Worm (Caenorhabditis elegans) whole organism, mixed stage, embryonic: ENCODE data around the gene inft-2.

Experiments
- M03D4.4 ChIP-seq: sonication (generic microtip); optimal IDR thresholded peaks from 2 replicates; lab custom pipeline; 2017; ENCODE audit warnings: mild to moderate bottlenecking, missing genetic modification characterization, missing compliant biosample characterization
- bed-3 ChIP-seq: fragments of 200-800 bp; sonication (Bioruptor generic); optimal IDR thresholded peaks from 3 replicates; lab custom pipeline; 2018; ENCODE audit warnings: mild to moderate bottlenecking, missing genetic modification characterization, moderate library complexity, missing compliant biosample characterization
- blmp-1 ChIP-seq: fragments of 150-350 bp; optimal IDR thresholded peaks from 2 replicates; lab custom pipeline; 2014; ENCODE audit warnings: missing biosample characterization, missing genetic modification characterization
- ceh-39 ChIP-seq: fragments of 150-350 bp; optimal IDR thresholded peaks from 2 replicates; lab custom pipeline; 2014; ENCODE audit warnings: missing biosample characterization, missing genetic modification characterization
- ceh-43 ChIP-seq: fragments of 200-800 bp; sonication (Bioruptor generic); optimal IDR thresholded peaks from 2 replicates; lab custom pipeline; 2018; ENCODE audit warnings: mild to moderate bottlenecking, missing genetic modification characterization, moderate library complexity, missing compliant biosample characterization
- ceh-83 ChIP-seq: fragments of 200-800 bp; sonication (Bioruptor generic); optimal IDR thresholded peaks from 2 replicates; lab custom pipeline; 2018; ENCODE audit warnings: mild to moderate bottlenecking, missing genetic modification characterization, missing compliant biosample characterization
- ces-1 ChIP-seq: fragments of 150-350 bp; optimal IDR thresholded peaks from 2 replicates; lab custom pipeline; 2014; ENCODE audit warnings: missing biosample characterization, missing genetic modification reagents, missing genetic modification characterization
- drap-1 ChIP-seq: fragments of 200-800 bp; sonication (Bioruptor generic); optimal IDR thresholded peaks from 3 replicates; lab custom pipeline; 2018; ENCODE audit warnings: mild to moderate bottlenecking, missing genetic modification characterization, missing compliant biosample characterization
- elt-1 ChIP-seq: sonication (generic microtip); optimal IDR thresholded peaks from 2 replicates; lab custom pipeline; 2017; ENCODE audit warnings: missing genetic modification characterization, mild to moderate bottlenecking, missing compliant biosample characterization, antibody characterized with exemption, moderate library complexity, borderline replicate concordance; ENCODE audit not compliant: insufficient read depth
- elt-3 ChIP-seq: fragments of 150-350 bp; optimal IDR thresholded peaks from 2 replicates; lab custom pipeline; 2014; ENCODE audit warnings: missing biosample characterization, missing genetic modification characterization
- flh-1 ChIP-seq: fragments of 200-800 bp; sonication (Bioruptor generic); optimal IDR thresholded peaks from 2 replicates; lab custom pipeline; 2018; ENCODE audit warnings: mild to moderate bottlenecking, missing genetic modification characterization, moderate library complexity, missing compliant biosample characterization
- ham-2 ChIP-seq: fragments of 200-800 bp; sonication (Bioruptor generic); optimal IDR thresholded peaks from 2 replicates; lab custom pipeline; 2018; ENCODE audit warnings: mild to moderate bottlenecking, missing genetic modification characterization, missing compliant biosample characterization
- hlh-1 ChIP-seq: fragments of 150-350 bp; optimal IDR thresholded peaks from 2 replicates; lab custom pipeline; 2014; ENCODE audit warnings: missing biosample characterization, missing genetic modification reagents, missing genetic modification characterization
- lin-13 ChIP-seq: fragments of 150-350 bp; optimal IDR thresholded peaks from 2 replicates; lab custom pipeline; 2014; ENCODE audit warnings: missing biosample characterization, missing genetic modification characterization
- lin-32 ChIP-seq: fragments of 200-800 bp; sonication (Bioruptor generic); optimal IDR thresholded peaks from 2 replicates; lab custom pipeline; 2018; ENCODE audit warnings: mild to moderate bottlenecking, missing genetic modification characterization, missing compliant biosample characterization
- lsy-2 ChIP-seq: fragments of 150-350 bp; optimal IDR thresholded peaks from 2 replicates; lab custom pipeline; 2014; ENCODE audit warnings: missing biosample characterization, missing genetic modification characterization
- mab-5 ChIP-seq: fragments of 150-350 bp; optimal IDR thresholded peaks from 2 replicates; lab custom pipeline; 2014; ENCODE audit warnings: missing biosample characterization, missing genetic modification characterization
- mep-1 ChIP-seq: fragments of 150-350 bp; optimal IDR thresholded peaks from 2 replicates; lab custom pipeline; 2017; ENCODE audit warnings: missing biosample characterization, missing genetic modification reagents, missing genetic modification characterization, inconsistent platforms
- mls-2 ChIP-seq: sonication (generic microtip); optimal IDR thresholded peaks from 2 replicates; lab custom pipeline; 2016; ENCODE audit warnings: mild to moderate bottlenecking, missing genetic modification characterization, moderate library complexity, missing compliant biosample characterization
- nhr-12 ChIP-seq: fragments of 150-350 bp; optimal IDR thresholded peaks from 2 replicates; lab custom pipeline; 2014; ENCODE audit warnings: missing biosample characterization, missing genetic modification characterization
- nhr-2 ChIP-seq: fragments of 150-350 bp; optimal IDR thresholded peaks from 2 replicates; lab custom pipeline; 2014; ENCODE audit warnings: missing biosample characterization, missing genetic modification characterization
- nhr-237 ChIP-seq: fragments of 150-350 bp; optimal IDR thresholded peaks from 2 replicates; lab custom pipeline; 2014; ENCODE audit warnings: missing biosample characterization, missing genetic modification characterization
- nhr-76 ChIP-seq: sonication (generic microtip); optimal IDR thresholded peaks from 2 replicates; lab custom pipeline; 2017; ENCODE audit warnings: missing biosample characterization, missing genetic modification characterization
- pha-4 ChIP-seq: fragments of 150-350 bp; optimal IDR thresholded peaks from 2 replicates; lab custom pipeline; 2018; ENCODE audit warnings: missing biosample characterization, missing genetic modification reagents, missing genetic modification characterization
- sem-2 ChIP-seq: fragments of 200-800 bp; sonication (Bioruptor generic); optimal IDR thresholded peaks from 2 replicates; lab custom pipeline; 2018; ENCODE audit warnings: mild to moderate bottlenecking, missing genetic modification characterization, missing compliant biosample characterization
- snpc-4 ChIP-seq: fragments of 150-350 bp; optimal IDR thresholded peaks from 2 replicates; lab custom pipeline; 2014; ENCODE audit warnings: missing biosample characterization, missing genetic modification characterization
- sptf-1 ChIP-seq: sonication (generic microtip); optimal IDR thresholded peaks from 2 replicates; lab custom pipeline; 2017; ENCODE audit warnings: mild to moderate bottlenecking, missing genetic modification characterization, moderate library complexity, missing compliant biosample characterization
- unc-120 ChIP-seq: sonication (generic microtip); optimal IDR thresholded peaks from 2 replicates; lab custom pipeline; 2017; ENCODE audit warnings: missing genetic modification characterization, missing compliant biosample characterization; ENCODE audit not compliant: poor library complexity, severe bottlenecking
- unc-39 ChIP-seq: fragments of 150-350 bp; optimal IDR thresholded peaks from 2 replicates; lab custom pipeline; 2014; ENCODE audit warnings: missing biosample characterization, missing genetic modification characterization
- unc-62 ChIP-seq: fragments of 150-350 bp; optimal IDR thresholded peaks from 2 replicates; lab custom pipeline; 2014; ENCODE audit warnings: missing biosample characterization, missing genetic modification reagents, missing genetic modification characterization
- zip-8 ChIP-seq: fragments of 150-350 bp; optimal IDR thresholded peaks from 2 replicates; lab custom pipeline; 2014; ENCODE audit warnings: missing biosample characterization, missing genetic modification characterization
- ztf-11 ChIP-seq: fragments of 150-350 bp; optimal IDR thresholded peaks from 2 replicates; lab custom pipeline; 2014; ENCODE audit warnings: missing biosample characterization, missing genetic modification characterization

inft-2 gene

ce11 chrV:13025283-13025682 lies 23.2 kb downstream of the inft-2 start:
- TF ChIP-seq ces-1 (GFP tag; lab: Kevin White, UChicago) (peak; percentile 54), sptf-1 (tag; lab: Kevin White, UChicago) (no peak), nhr-2 (tag; lab: Kevin White, UChicago) (peak; percentile 85)

- TF ChIP-seq zip-8 (tag; lab: Kevin White, UChicago) (peak; percentile 78), ces-1 (GFP tag; lab: Kevin White, UChicago) (peak; percentile 94), blmp-1 (tag; lab: Kevin White, UChicago) (no peak), nhr-76 (no peak)
Observed at ce11 chrV:13026631-13027299, 24.6 kb downstream of the inft-2 start.

- TF ChIP-seq lin-13 (tag; lab: Kevin White, UChicago), result no peak
- TF ChIP-seq hlh-1 (tag; lab: Kevin White, UChicago), result no peak
- TF ChIP-seq nhr-2 (tag; lab: Kevin White, UChicago), result no peak
- TF ChIP-seq nhr-237, result no peak
- no peak for TF ChIP-seq sptf-1 (tag; lab: Kevin White, UChicago)
- TF ChIP-seq elt-3 (tag; lab: Kevin White, UChicago), result no peak
- no peak for TF ChIP-seq unc-120 (tag; lab: Kevin White, UChicago)
- no peak for TF ChIP-seq mep-1
- TF ChIP-seq ces-1 (GFP tag; lab: Kevin White, UChicago), result peak; percentile 99
Observed at ce11 chrV:13028871-13029270, 26.8 kb downstream of the inft-2 start.

- TF ChIP-seq ces-1 (GFP tag; lab: Kevin White, UChicago) (no peak), blmp-1 (tag; lab: Kevin White, UChicago) (no peak), mls-2 (no peak), lsy-2 (tag; lab: Kevin White, UChicago) (no peak), flh-1 (GFP tag; lab: Kevin White, UChicago) (no peak), hlh-1 (tag; lab: Kevin White, UChicago) (no peak), nhr-237 (no peak), elt-3 (tag; lab: Kevin White, UChicago) (no peak), elt-1 (no peak), ztf-11 (no peak), zip-8 (tag; lab: Kevin White, UChicago) (no peak), pha-4 (tag; lab: Kevin White, UChicago) (no peak), ham-2 (no peak)
Observed at ce11 chrV:13033223-13033622, 31.1 kb downstream of the inft-2 start, which contains the start of gene W07G4.1. W07G4.1 (plus strand) TSS chrV:13033523.

DNA sequence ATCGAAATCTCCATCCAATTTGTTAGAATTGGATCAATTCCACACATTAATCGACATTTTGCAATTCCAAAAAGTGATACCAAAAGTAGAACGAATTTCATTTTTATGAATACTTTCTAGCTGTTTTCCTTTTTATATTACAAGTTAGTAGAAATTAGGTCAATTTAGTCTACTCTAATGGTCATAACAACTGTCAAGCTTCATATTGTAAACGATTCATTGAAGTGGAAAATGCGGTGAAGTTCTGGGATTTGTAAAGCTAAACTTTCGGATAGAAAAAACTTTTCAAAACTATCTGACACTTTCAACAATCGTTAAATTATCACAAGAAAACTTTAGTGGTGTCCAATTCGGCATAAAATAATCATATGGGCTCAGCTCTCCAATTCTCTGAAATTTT lies 32.5 kb downstream of the inft-2 start, which contains the start of gene W07G4.7:
Gene W07G4.7 (minus strand): TSS at position 101 of the 400 bp plus-strand sequence.
- TF ChIP-seq sptf-1 (tag; lab: Kevin White, UChicago) (no peak), zip-8 (tag; lab: Kevin White, UChicago) (no peak), elt-3 (tag; lab: Kevin White, UChicago) (no peak), lin-13 (tag; lab: Kevin White, UChicago) (no peak), mab-5 (tag; lab: Kevin White, UChicago) (no peak), unc-62 (no peak), blmp-1 (tag; lab: Kevin White, UChicago) (no peak), elt-1 (no peak), nhr-76 (no peak), drap-1 (GFP tag; lab: Kevin White, UChicago) (no peak), M03D4.4 (tag; lab: Kevin White, UChicago) (no peak), ztf-11 (no peak), unc-39 (tag; lab: Kevin White, UChicago) (no peak), flh-1 (GFP tag; lab: Kevin White, UChicago) (no peak), pha-4 (tag; lab: Kevin White, UChicago) (no peak)
- TF ChIP-seq, all 35 proteins: peak for 0

DNA sequence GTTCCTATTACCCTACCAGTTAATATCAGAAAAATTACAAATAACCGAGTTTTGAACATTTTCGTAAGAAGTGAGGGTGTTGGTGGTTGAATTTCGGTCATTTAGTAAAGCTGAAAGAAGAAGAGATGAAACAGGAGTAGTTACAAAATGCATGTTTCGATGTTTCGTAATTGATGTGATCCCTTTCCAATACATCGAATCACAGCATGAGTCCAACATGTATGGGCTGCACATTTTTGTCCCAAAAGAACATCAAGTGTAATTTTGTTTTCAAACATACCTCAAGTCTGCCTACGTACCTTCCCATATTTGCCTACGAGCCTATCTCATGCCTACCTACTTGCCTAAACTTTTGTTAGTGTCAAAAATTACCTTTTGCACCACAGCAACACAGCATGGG lies 34.3 kb downstream of the inft-2 start, which contains the start of gene W07G4.2:
Gene W07G4.2 (minus strand): TSS at position 101 of the 400 bp plus-strand sequence.
- TF ChIP-seq lsy-2 (tag; lab: Kevin White, UChicago) (no peak), ceh-43 (GFP tag; lab: Kevin White, UChicago) (no peak), sem-2 (GFP tag; lab: Kevin White, UChicago) (no peak), ces-1 (GFP tag; lab: Kevin White, UChicago) (no peak), nhr-12 (tag; lab: Kevin White, UChicago) (no peak), lin-32 (GFP tag; lab: Kevin White, UChicago) (no peak), unc-39 (tag; lab: Kevin White, UChicago) (no peak), ceh-39 (no peak), pha-4 (tag; lab: Kevin White, UChicago) (no peak), snpc-4 (tag; lab: Kevin White, UChicago) (no peak), ceh-83 (GFP tag; lab: Kevin White, UChicago) (no peak), flh-1 (GFP tag; lab: Kevin White, UChicago) (no peak), nhr-76 (no peak), drap-1 (GFP tag; lab: Kevin White, UChicago) (no peak), bed-3 (GFP tag; lab: Kevin White, UChicago) (no peak)
